Fruit fly (Drosophila melanogaster) whole organism, embryonic: ENCODE data around the gene Adat1.
A peak's percentile ranks its signal among the peaks of the same experiment; 100 is the strongest.

Experiments
- Adf1 ChIP-seq: fragments of 200-800 bp; sonication (Bioruptor generic); IDR thresholded peaks from 2 replicates; pipeline ENCODE4 v1.3.6; 2022; ENCODE audit warnings: missing biosample characterization, missing genetic modification characterization
- Aef1 ChIP-seq: fragments of 200-800 bp; sonication (Bioruptor generic); IDR thresholded peaks from 3 replicates; pipeline ENCODE4 v1.3.6; 2022; ENCODE audit warnings: missing biosample characterization, missing genetic modification characterization
- Atf3 ChIP-seq: fragments of 200-800 bp; sonication (Bioruptor generic); optimal IDR thresholded peaks from 3 replicates; lab custom pipeline; 2016; ENCODE audit warnings: missing biosample characterization, missing genetic modification characterization
- Bdp1 ChIP-seq: fragments of 200-800 bp; sonication (Bioruptor generic); optimal IDR thresholded peaks from 3 replicates; lab custom pipeline; 2016; ENCODE audit warnings: missing biosample characterization, missing genetic modification characterization
- Bgb ChIP-seq: fragments of 200-800 bp; sonication (Bioruptor generic); IDR thresholded peaks from 2 replicates; pipeline ENCODE4 v1.3.6; 2022; ENCODE audit warnings: missing biosample characterization, missing genetic modification characterization; ENCODE audit not compliant: partially characterized antibody
- CG1024 ChIP-seq: fragments of 200-800 bp; sonication (Bioruptor generic); IDR thresholded peaks from 2 replicates; pipeline ENCODE4 v1.3.6; 2022; ENCODE audit warnings: missing biosample characterization, missing genetic modification characterization
- CG10654 ChIP-seq: fragments of 200-800 bp; sonication (Bioruptor generic); optimal IDR thresholded peaks from 2 replicates; lab custom pipeline; 2016; ENCODE audit warnings: missing biosample characterization, missing genetic modification characterization
- CG11093 ChIP-seq: fragments of 200-800 bp; sonication (Bioruptor generic); IDR thresholded peaks from 3 replicates; pipeline ENCODE4 v1.3.6; 2022; ENCODE audit warnings: missing biosample characterization, missing genetic modification characterization
- CG11398 ChIP-seq: fragments of 200-800 bp; sonication (Bioruptor generic); optimal IDR thresholded peaks from 2 replicates; lab custom pipeline; 2016; ENCODE audit warnings: missing biosample characterization, missing genetic modification characterization
- CG12104 ChIP-seq: fragments of 200-800 bp; sonication (Bioruptor generic); optimal IDR thresholded peaks from 3 replicates; lab custom pipeline; 2016; ENCODE audit warnings: missing biosample characterization, missing genetic modification characterization
- CG12155 ChIP-seq: fragments of 200-800 bp; sonication (Bioruptor generic); optimal IDR thresholded peaks from 3 replicates; lab custom pipeline; 2016; ENCODE audit warnings: missing biosample characterization, missing genetic modification characterization
- CG13775 ChIP-seq: fragments of 200-800 bp; sonication (Bioruptor generic); optimal IDR thresholded peaks from 3 replicates; lab custom pipeline; 2017; ENCODE audit warnings: missing biosample characterization, mild to moderate bottlenecking, missing genetic modification characterization
- CG17359 ChIP-seq: fragments of 200-800 bp; sonication (Bioruptor generic); optimal IDR thresholded peaks from 3 replicates; lab custom pipeline; 2018; ENCODE audit warnings: missing biosample characterization, mild to moderate bottlenecking, missing genetic modification characterization, moderate library complexity
- CG17829 ChIP-seq: fragments of 200-800 bp; optimal IDR thresholded peaks from 2 replicates; lab custom pipeline; 2019; ENCODE audit warnings: missing biosample characterization, mild to moderate bottlenecking, missing genetic modification characterization, moderate library complexity
- CG18619 ChIP-seq: fragments of 200-800 bp; sonication (Bioruptor generic); optimal IDR thresholded peaks from 3 replicates; lab custom pipeline; 2017; ENCODE audit warnings: missing biosample characterization, mild to moderate bottlenecking, missing genetic modification characterization
- CG18764 ChIP-seq: fragments of 200-800 bp; sonication (Bioruptor generic); optimal IDR thresholded peaks from 3 replicates; lab custom pipeline; 2016; ENCODE audit warnings: missing biosample characterization, missing genetic modification characterization
- CG2116 ChIP-seq: fragments of 200-800 bp; sonication (Bioruptor generic); optimal IDR thresholded peaks from 3 replicates; lab custom pipeline; 2018; ENCODE audit warnings: missing biosample characterization, mild to moderate bottlenecking, missing genetic modification characterization
- CG2875 ChIP-seq: fragments of 200-800 bp; sonication (Bioruptor generic); optimal IDR thresholded peaks from 2 replicates; lab custom pipeline; 2017; ENCODE audit warnings: missing biosample characterization, mild to moderate bottlenecking, missing genetic modification characterization, missing genetic modification reagents
- CG33213 ChIP-seq: fragments of 200-800 bp; sonication (Bioruptor generic); optimal IDR thresholded peaks from 3 replicates; lab custom pipeline; 2016; ENCODE audit warnings: missing biosample characterization, missing genetic modification characterization
- CG3407 ChIP-seq: fragments of 200-800 bp; sonication (Bioruptor generic); optimal IDR thresholded peaks from 2 replicates; lab custom pipeline; 2018; ENCODE audit warnings: missing biosample characterization, mild to moderate bottlenecking, missing genetic modification characterization
- CG4854 ChIP-seq: fragments of 200-800 bp; sonication (Bioruptor generic); optimal IDR thresholded peaks from 2 replicates; lab custom pipeline; 2016; ENCODE audit warnings: missing biosample characterization, missing genetic modification characterization, inconsistent platforms
- CG7357 ChIP-seq: fragments of 200-800 bp; sonication (Bioruptor generic); IDR thresholded peaks from 3 replicates; pipeline ENCODE4 v1.3.6; 2022; ENCODE audit warnings: missing biosample characterization, missing genetic modification characterization
- CG8924 ChIP-seq: fragments of 200-800 bp; optimal IDR thresholded peaks from 3 replicates; lab custom pipeline; 2019; ENCODE audit warnings: missing biosample characterization, mild to moderate bottlenecking, missing genetic modification characterization, moderate library complexity
- CG9609 ChIP-seq: fragments of 200-800 bp; sonication (Bioruptor generic); optimal IDR thresholded peaks from 3 replicates; lab custom pipeline; 2016; ENCODE audit warnings: missing biosample characterization, missing genetic modification characterization
- CG9932 ChIP-seq: fragments of 200-800 bp; sonication (Bioruptor generic); IDR thresholded peaks from 2 replicates; pipeline ENCODE4 v1.3.6; 2022; ENCODE audit warnings: missing biosample characterization, missing genetic modification characterization
- Chrac-16 ChIP-seq: fragments of 200-800 bp; sonication (Bioruptor generic); optimal IDR thresholded peaks from 3 replicates; lab custom pipeline; 2016; ENCODE audit warnings: missing biosample characterization, missing genetic modification characterization
- Eip74EF ChIP-seq, 2 experiments: fragments of 200-800 bp in 1 of 2; fragments of >200 bp in 1 of 2; sonication (Bioruptor generic) in 1 of 2; optimal IDR thresholded peaks; 2 replicates each; lab custom pipeline; 2017 to 2019; ENCODE audit warnings: missing biosample characterization in 2 of 2, missing genetic modification characterization in 2 of 2, mild to moderate bottlenecking in 1 of 2, moderate library complexity in 1 of 2
- Fer1 ChIP-seq: fragments of 200-800 bp; sonication (Bioruptor generic); optimal IDR thresholded peaks from 2 replicates; lab custom pipeline; 2017; ENCODE audit warnings: missing biosample characterization, mild to moderate bottlenecking, missing genetic modification characterization
- HmgZ ChIP-seq: fragments of 200-800 bp; sonication (Bioruptor generic); optimal IDR thresholded peaks from 2 replicates; lab custom pipeline; 2018; ENCODE audit warnings: missing biosample characterization, mild to moderate bottlenecking, missing genetic modification characterization
- Hmr ChIP-seq: fragments of 200-800 bp; sonication (Bioruptor generic); optimal IDR thresholded peaks from 3 replicates; lab custom pipeline; 2017; ENCODE audit warnings: mild to moderate bottlenecking, missing biosample characterization, missing genetic modification reagents, missing genetic modification characterization
- Hr51 ChIP-seq, 2 experiments: fragments of 200-800 bp; sonication (Bioruptor generic); optimal IDR thresholded peaks; 2 replicates in 1 of 2; 3 replicates in 1 of 2; lab custom pipeline; 2016 to 2018; ENCODE audit warnings: missing biosample characterization in 2 of 2, missing genetic modification characterization in 2 of 2, mild to moderate bottlenecking in 1 of 2, moderate library complexity in 1 of 2
- Kr ChIP-seq: fragments of 200-800 bp; sonication (Bioruptor generic); optimal IDR thresholded peaks from 2 replicates; lab custom pipeline; 2017; ENCODE audit warnings: missing biosample characterization, mild to moderate bottlenecking, missing genetic modification characterization
- MBD-R2 ChIP-seq: fragments of 200-800 bp; sonication (Bioruptor generic); IDR thresholded peaks from 2 replicates; pipeline ENCODE4 v1.3.6; 2022; ENCODE audit warnings: missing biosample characterization, missing genetic modification characterization
- Sox100B ChIP-seq: fragments of 200-800 bp; sonication (Bioruptor generic); optimal IDR thresholded peaks from 3 replicates; lab custom pipeline; 2018; ENCODE audit warnings: missing biosample characterization, mild to moderate bottlenecking, missing genetic modification characterization
- Sry-β ChIP-seq: fragments of 200-800 bp; sonication (Bioruptor generic); optimal IDR thresholded peaks from 2 replicates; lab custom pipeline; 2018; ENCODE audit warnings: missing biosample characterization, mild to moderate bottlenecking, missing genetic modification characterization, moderate library complexity
- Tbp ChIP-seq: fragments of >200 bp; optimal IDR thresholded peaks from 2 replicates; lab custom pipeline; 2018; ENCODE audit warnings: missing biosample characterization, missing genetic modification characterization
- ap ChIP-seq: fragments of 200-800 bp; sonication (Bioruptor generic); IDR thresholded peaks from 2 replicates; pipeline ENCODE4 v1.3.6; 2022; ENCODE audit warnings: missing biosample characterization, missing genetic modification characterization
- ase ChIP-seq: fragments of 200-800 bp; sonication (Bioruptor generic); IDR thresholded peaks from 3 replicates; pipeline ENCODE4 v1.3.6; 2022; ENCODE audit warnings: missing biosample characterization, missing genetic modification characterization
- caup ChIP-seq: fragments of 200-800 bp; sonication (Bioruptor generic); optimal IDR thresholded peaks from 3 replicates; lab custom pipeline; 2017; ENCODE audit warnings: missing biosample characterization, mild to moderate bottlenecking, missing genetic modification characterization, moderate library complexity; ENCODE audit not compliant: severe bottlenecking
- ewg ChIP-seq: fragments of 200-800 bp; sonication (Bioruptor generic); optimal IDR thresholded peaks from 3 replicates; lab custom pipeline; 2017; ENCODE audit warnings: mild to moderate bottlenecking, missing biosample characterization, missing genetic modification reagents, missing genetic modification characterization
- eyg ChIP-seq: fragments of 200-800 bp; sonication (Bioruptor generic); optimal IDR thresholded peaks from 3 replicates; lab custom pipeline; 2016; ENCODE audit warnings: missing biosample characterization, missing genetic modification characterization
- fru ChIP-seq: fragments of >200 bp; optimal IDR thresholded peaks from 2 replicates; lab custom pipeline; 2017
- lab ChIP-seq: fragments of 200-800 bp; sonication (Bioruptor generic); optimal IDR thresholded peaks from 3 replicates; lab custom pipeline; 2017; ENCODE audit warnings: missing biosample characterization, missing genetic modification characterization, mild to moderate bottlenecking, moderate library complexity, missing genetic modification reagents
- peb ChIP-seq: fragments of 200-800 bp; sonication (Bioruptor generic); IDR thresholded peaks from 2 replicates; pipeline ENCODE4 v1.3.6; 2022; ENCODE audit warnings: missing biosample characterization, missing genetic modification characterization
- pfk ChIP-seq: fragments of 200-800 bp; sonication (Bioruptor generic); optimal IDR thresholded peaks from 2 replicates; lab custom pipeline; 2018; ENCODE audit warnings: missing biosample characterization, mild to moderate bottlenecking, missing genetic modification characterization, moderate library complexity
- pnt ChIP-seq: fragments of 200-800 bp; sonication (Bioruptor generic); optimal IDR thresholded peaks from 3 replicates; lab custom pipeline; 2016; ENCODE audit warnings: missing biosample characterization, missing genetic modification characterization
- prd ChIP-seq, 3 experiments: fragments of >200 bp in 2 of 3; fragments of 200-800 bp in 1 of 3; sonication (Bioruptor generic) in 1 of 3; optimal IDR thresholded peaks in 2 of 3; IDR thresholded peaks in 1 of 3; 2 replicates in 2 of 3; 3 replicates in 1 of 3; pipeline versions ENCODE4 v1.3.6 to Lab custom; 2017 to 2022; ENCODE audit warnings: missing biosample characterization in 1 of 3, missing genetic modification characterization in 1 of 3
- rib ChIP-seq: fragments of 200-800 bp; sonication (Bioruptor generic); IDR thresholded peaks from 2 replicates; pipeline ENCODE4 v1.3.6; 2022; ENCODE audit warnings: missing biosample characterization, missing genetic modification characterization
- sisA ChIP-seq: fragments of 200-800 bp; sonication (Bioruptor generic); IDR thresholded peaks from 2 replicates; pipeline ENCODE4 v1.3.6; 2022; ENCODE audit warnings: missing biosample characterization, missing genetic modification characterization
- sob ChIP-seq: fragments of 200-800 bp; sonication (Bioruptor generic); IDR thresholded peaks from 2 replicates; pipeline ENCODE4 v1.3.6; 2022; ENCODE audit warnings: missing biosample characterization, missing genetic modification characterization
- sug ChIP-seq: fragments of 200-800 bp; optimal IDR thresholded peaks from 2 replicates; lab custom pipeline; 2019; ENCODE audit warnings: missing biosample characterization, mild to moderate bottlenecking, missing genetic modification characterization, moderate library complexity
- vfl ChIP-seq: fragments of 200-800 bp; sonication (Bioruptor generic); optimal IDR thresholded peaks from 2 replicates; lab custom pipeline; 2016; ENCODE audit warnings: missing biosample characterization, missing genetic modification characterization

The Adat1 gene

dm6 chr2L:13793405-13793804, 17.9 kb downstream of the Adat1 start, which contains the start of gene Sec71 (continued):
- no peak for TF ChIP-seq sug (tag; lab: Kevin White, UChicago)
- no peak for TF ChIP-seq caup (GFP tag; lab: Kevin White, UChicago)
- TF ChIP-seq lab (GFP tag; lab: Kevin White, UChicago) = no peak
- TF ChIP-seq CG4854 = no peak
- no peak for TF ChIP-seq pfk (GFP tag; lab: Kevin White, UChicago)
- TF ChIP-seq CG17359 = no peak
- TF ChIP-seq vfl (GFP tag; lab: Kevin White, UChicago) = no peak
- no peak for TF ChIP-seq CG13775 (GFP tag; lab: Kevin White, UChicago)
- TF ChIP-seq MBD-R2 = peak; percentile 64
- TF ChIP-seq Hmr (GFP tag; lab: Kevin White, UChicago) = no peak
- TF ChIP-seq CG12104 (GFP tag; lab: Kevin White, UChicago) = no peak
- TF ChIP-seq CG9932 (GFP tag; lab: Robert Waterston, UW) = no peak
- TF ChIP-seq CG8924 = no peak
- no peak for TF ChIP-seq Sry-β
- no peak for TF ChIP-seq sob (GFP tag; lab: Robert Waterston, UW)
- TF ChIP-seq Bdp1 (GFP tag; lab: Kevin White, UChicago) = no peak
- TF ChIP-seq ewg (GFP tag; lab: Kevin White, UChicago) = no peak
- TF ChIP-seq CG1024 = no peak
- no peak for TF ChIP-seq Chrac-16 (GFP tag; lab: Kevin White, UChicago)
- no peak for TF ChIP-seq Aef1
- TF ChIP-seq CG2116 (GFP tag; lab: Kevin White, UChicago) = peak; percentile 1
- TF ChIP-seq CG11093 (GFP tag; lab: Robert Waterston, UW) = no peak
- no peak for TF ChIP-seq CG3407
- TF ChIP-seq Sox100B = no peak
- no peak for TF ChIP-seq CG33213 (GFP tag; lab: Kevin White, UChicago)
- no peak for TF ChIP-seq CG18764 (GFP tag; lab: Kevin White, UChicago)
- TF ChIP-seq CG12155 (GFP tag; lab: Kevin White, UChicago) = no peak
- TF ChIP-seq prd (optimal IDR thresholded peaks at IDR 0.05; lab: Kevin White, UChicago) = no peak
- TF ChIP-seq prd (GFP tag; IDR thresholded peaks at IDR 0.05; lab: Robert Waterston, UW) = no peak
- no peak for TF ChIP-seq Fer1 (GFP tag; lab: Kevin White, UChicago)
- no peak for TF ChIP-seq Tbp
- TF ChIP-seq rib (GFP tag; lab: Robert Waterston, UW) = no peak
- no peak for TF ChIP-seq CG11398 (GFP tag; lab: Kevin White, UChicago)
- TF ChIP-seq Eip74EF (GFP tag; optimal IDR thresholded peaks at IDR 0.05; lab: Kevin White, UChicago) = no peak
- TF ChIP-seq Kr (GFP tag; lab: Kevin White, UChicago) = no peak
- no peak for TF ChIP-seq CG2875
- no peak for TF ChIP-seq CG18619 (GFP tag; lab: Kevin White, UChicago)
- no peak for TF ChIP-seq Hr51 (GFP tag; optimal IDR thresholded peaks at IDR 0.05; lab: Kevin White, UChicago)
- no peak for TF ChIP-seq fru (lab: Kevin White, UChicago)
- no peak for TF ChIP-seq sisA (GFP tag; lab: Robert Waterston, UW)
- TF ChIP-seq Atf3 = no peak
- peak; percentile 48 for TF ChIP-seq HmgZ (tag; lab: Kevin White, UChicago)
- TF ChIP-seq CG7357 = no peak
- no peak for TF ChIP-seq ap (GFP tag; lab: Robert Waterston, UW)
- no peak; the same call in 1 of the 2 replicates for TF ChIP-seq Bgb
- TF ChIP-seq CG9609 (GFP tag; lab: Kevin White, UChicago) = no peak
- TF ChIP-seq peb (GFP tag; lab: Robert Waterston, UW) = no peak
- TF ChIP-seq pnt (GFP tag; lab: Kevin White, UChicago) = no peak
- TF ChIP-seq Adf1 = no peak
- TF ChIP-seq CG17829 (tag; lab: Kevin White, UChicago) = no peak
- TF ChIP-seq CG10654 (GFP tag; lab: Kevin White, UChicago) = no peak
- no peak for TF ChIP-seq eyg (GFP tag; lab: Kevin White, UChicago)
- no peak for TF ChIP-seq ase (GFP tag; lab: Robert Waterston, UW)
